Fruit fly (Drosophila melanogaster) S2 (cell line): ENCODE data around the gene CG15210.

Source experiments
- CG8478 ChIP-seq: fragments of >200 bp; optimal IDR thresholded peaks from 2 replicates; lab custom pipeline; 2018
- CTCF ChIP-seq, 2 experiments: fragments of >200 bp; optimal IDR thresholded peaks; 2 replicates each; lab custom pipeline; 2018

dm6 chrX:10815511-10816080 is 23.4 kb upstream of the CG15210 start:
- TF ChIP-seq CG8478 (lab: Kevin White, UChicago), result no peak
- TF ChIP-seq CTCF (optimal IDR thresholded peaks at IDR 0.05; lab: Kevin White, UChicago), result no peak
